Fruit fly (Drosophila melanogaster) whole organism, embryonic: ENCODE results near the gene Ir68b.

ENCODE experiments used
- Abd-B ChIP-seq: fragments of 200-800 bp; sonication (Bioruptor generic); optimal IDR thresholded peaks from 2 replicates; lab custom pipeline; 2018; ENCODE audit warnings: missing biosample characterization, mild to moderate bottlenecking, missing genetic modification characterization, moderate library complexity
- BEAF-32 ChIP-seq: fragments of 200-800 bp; sonication (Bioruptor generic); optimal IDR thresholded peaks from 3 replicates; lab custom pipeline; 2017; ENCODE audit warnings: missing biosample characterization, missing genetic modification characterization, mild to moderate bottlenecking, moderate library complexity, missing genetic modification reagents
- Bgb ChIP-seq: fragments of 200-800 bp; sonication (Bioruptor generic); IDR thresholded peaks from 2 replicates; pipeline ENCODE4 v1.3.6; 2022; ENCODE audit warnings: missing biosample characterization, missing genetic modification characterization; ENCODE audit not compliant: partially characterized antibody
- BtbVII ChIP-seq: fragments of 200-800 bp; sonication (Bioruptor generic); optimal IDR thresholded peaks from 3 replicates; lab custom pipeline; 2017; ENCODE audit warnings: missing biosample characterization, mild to moderate bottlenecking, missing genetic modification characterization
- CG1024 ChIP-seq: fragments of 200-800 bp; sonication (Bioruptor generic); IDR thresholded peaks from 2 replicates; pipeline ENCODE4 v1.3.6; 2022; ENCODE audit warnings: missing biosample characterization, missing genetic modification characterization
- CG10979 ChIP-seq: fragments of 200-800 bp; sonication (Bioruptor generic); optimal IDR thresholded peaks from 2 replicates; lab custom pipeline; 2018; ENCODE audit warnings: missing biosample characterization, mild to moderate bottlenecking, missing genetic modification characterization, moderate library complexity
- CG11723 ChIP-seq: fragments of 200-800 bp; sonication (Bioruptor generic); optimal IDR thresholded peaks from 2 replicates; lab custom pipeline; 2017; ENCODE audit warnings: missing biosample characterization, mild to moderate bottlenecking, missing genetic modification characterization
- CG12744 ChIP-seq: fragments of 200-800 bp; sonication (Bioruptor generic); optimal IDR thresholded peaks from 2 replicates; lab custom pipeline; 2016; ENCODE audit warnings: missing biosample characterization, missing genetic modification characterization
- CG13287 ChIP-seq: fragments of 200-800 bp; sonication (Bioruptor generic); IDR thresholded peaks from 2 replicates; pipeline ENCODE4 v1.3.6; 2022; ENCODE audit warnings: missing biosample characterization, missing genetic modification characterization; ENCODE audit not compliant: partially characterized antibody
- CG1529 ChIP-seq: fragments of 200-800 bp; sonication (Bioruptor generic); optimal IDR thresholded peaks from 3 replicates; lab custom pipeline; 2018; ENCODE audit warnings: missing biosample characterization, missing genetic modification characterization
- CG17186 ChIP-seq: fragments of 200-800 bp; sonication (Bioruptor generic); optimal IDR thresholded peaks from 3 replicates; lab custom pipeline; 2017; ENCODE audit warnings: missing biosample characterization, missing genetic modification reagents, missing genetic modification characterization
- CG17385 ChIP-seq: fragments of 200-800 bp; sonication (Bioruptor generic); optimal IDR thresholded peaks from 3 replicates; lab custom pipeline; 2018; ENCODE audit warnings: missing biosample characterization, mild to moderate bottlenecking, missing genetic modification characterization
- CG17568 ChIP-seq: fragments of 200-800 bp; sonication (Bioruptor generic); optimal IDR thresholded peaks from 2 replicates; lab custom pipeline; 2018; ENCODE audit warnings: missing biosample characterization, mild to moderate bottlenecking, missing genetic modification characterization, moderate library complexity
- CG17612 ChIP-seq: fragments of 200-800 bp; sonication (Bioruptor generic); IDR thresholded peaks from 2 replicates; pipeline ENCODE4 v1.3.6; 2022; ENCODE audit warnings: missing biosample characterization, missing genetic modification characterization
- CG2202 ChIP-seq: fragments of 200-800 bp; sonication (Bioruptor generic); optimal IDR thresholded peaks from 2 replicates; lab custom pipeline; 2018; ENCODE audit warnings: missing biosample characterization, mild to moderate bottlenecking, missing genetic modification characterization
- CG3065 ChIP-seq: fragments of 200-800 bp; sonication (Bioruptor generic); optimal IDR thresholded peaks from 2 replicates; lab custom pipeline; 2016; ENCODE audit warnings: missing biosample characterization, missing genetic modification characterization
- CG31388 ChIP-seq: fragments of 200-800 bp; sonication (Bioruptor generic); optimal IDR thresholded peaks from 2 replicates; lab custom pipeline; 2016; ENCODE audit warnings: missing biosample characterization, missing genetic modification characterization
- CG32772 ChIP-seq: fragments of 200-800 bp; sonication (Bioruptor generic); IDR thresholded peaks from 2 replicates; pipeline ENCODE4 v1.3.6; 2022; ENCODE audit warnings: missing biosample characterization, missing genetic modification characterization
- CG3838 ChIP-seq: fragments of 200-800 bp; sonication (Bioruptor generic); optimal IDR thresholded peaks from 3 replicates; lab custom pipeline; 2016; ENCODE audit warnings: missing biosample characterization, missing genetic modification characterization
- CG3847 ChIP-seq: fragments of 200-800 bp; sonication (Bioruptor generic); IDR thresholded peaks from 2 replicates; pipeline ENCODE4 v1.3.6; 2022; ENCODE audit warnings: missing biosample characterization, missing genetic modification characterization
- CG4404 ChIP-seq: fragments of 200-800 bp; sonication (Bioruptor generic); IDR thresholded peaks from 2 replicates; pipeline ENCODE4 v1.3.6; 2022; ENCODE audit warnings: missing biosample characterization, missing genetic modification characterization
- CG6689 ChIP-seq: fragments of 200-800 bp; sonication (Bioruptor generic); IDR thresholded peaks from 2 replicates; pipeline ENCODE4 v1.3.6; 2022; ENCODE audit warnings: missing biosample characterization, missing genetic modification characterization
- CG6791 ChIP-seq: fragments of 200-800 bp; sonication (Bioruptor generic); IDR thresholded peaks from 3 replicates; pipeline ENCODE4 v1.3.6; 2022; ENCODE audit warnings: missing biosample characterization, missing genetic modification characterization; ENCODE audit not compliant: partially characterized antibody
- CG8089 ChIP-seq: fragments of 200-800 bp; sonication (Bioruptor generic); optimal IDR thresholded peaks from 3 replicates; lab custom pipeline; 2016; ENCODE audit warnings: missing biosample characterization, missing genetic modification characterization
- CG8359 ChIP-seq: fragments of 200-800 bp; sonication (Bioruptor generic); optimal IDR thresholded peaks from 2 replicates; lab custom pipeline; 2017; ENCODE audit warnings: missing biosample characterization, mild to moderate bottlenecking, missing genetic modification characterization, borderline replicate concordance
- CG8478 ChIP-seq: fragments of >200 bp; optimal IDR thresholded peaks from 2 replicates; lab custom pipeline; 2018
- CG9437 ChIP-seq: fragments of 200-800 bp; sonication (Bioruptor generic); optimal IDR thresholded peaks from 2 replicates; lab custom pipeline; 2018; ENCODE audit warnings: missing biosample characterization, mild to moderate bottlenecking, missing genetic modification characterization
- Doc2 ChIP-seq: fragments of 200-800 bp; sonication (Bioruptor generic); IDR thresholded peaks from 2 replicates; pipeline ENCODE4 v1.3.6; 2022; ENCODE audit warnings: missing biosample characterization, missing genetic modification characterization
- Dref ChIP-seq: fragments of 200-800 bp; sonication (Bioruptor generic); IDR thresholded peaks from 2 replicates; pipeline ENCODE4 v1.3.6; 2022; ENCODE audit warnings: missing biosample characterization, missing genetic modification characterization
- Hand ChIP-seq: fragments of 200-800 bp; sonication (Bioruptor generic); optimal IDR thresholded peaks from 2 replicates; lab custom pipeline; 2017; ENCODE audit warnings: mild to moderate bottlenecking, missing biosample characterization, missing genetic modification reagents, missing genetic modification characterization
- Hr3 ChIP-seq: fragments of 200-800 bp; sonication (Bioruptor generic); optimal IDR thresholded peaks from 3 replicates; lab custom pipeline; 2016; ENCODE audit warnings: missing biosample characterization, missing genetic modification characterization
- Meics ChIP-seq: fragments of 200-800 bp; sonication (Bioruptor generic); optimal IDR thresholded peaks from 2 replicates; lab custom pipeline; 2017; ENCODE audit warnings: missing biosample characterization, mild to moderate bottlenecking, missing genetic modification characterization
- Pdp1 ChIP-seq, 2 experiments: fragments of 200-800 bp; sonication (Bioruptor generic); optimal IDR thresholded peaks; 3 replicates each; lab custom pipeline; 2016; ENCODE audit warnings: missing biosample characterization in 2 of 2, missing genetic modification characterization in 2 of 2, mild to moderate bottlenecking in 1 of 2, moderate library complexity in 1 of 2
- Vsx1 ChIP-seq: fragments of 200-800 bp; sonication (Bioruptor generic); optimal IDR thresholded peaks from 2 replicates; lab custom pipeline; 2017; ENCODE audit warnings: missing biosample characterization, mild to moderate bottlenecking, missing genetic modification characterization, missing genetic modification reagents
- ap ChIP-seq: fragments of 200-800 bp; sonication (Bioruptor generic); IDR thresholded peaks from 2 replicates; pipeline ENCODE4 v1.3.6; 2022; ENCODE audit warnings: missing biosample characterization, missing genetic modification characterization
- ara ChIP-seq: fragments of 200-800 bp; sonication (Bioruptor generic); IDR thresholded peaks from 2 replicates; pipeline ENCODE4 v1.3.6; 2022; ENCODE audit warnings: missing biosample characterization, missing genetic modification characterization
- az2 ChIP-seq: fragments of 200-800 bp; sonication (Bioruptor generic); optimal IDR thresholded peaks from 3 replicates; lab custom pipeline; 2016; ENCODE audit warnings: missing biosample characterization, missing genetic modification characterization
- bsh ChIP-seq, 2 experiments: fragments of 200-800 bp; sonication (Bioruptor generic); optimal IDR thresholded peaks; 2 replicates each; lab custom pipeline; 2017 to 2018; ENCODE audit warnings: mild to moderate bottlenecking in 2 of 2, missing biosample characterization in 2 of 2, missing genetic modification characterization in 2 of 2, moderate library complexity in 1 of 2
- cas ChIP-seq: fragments of 200-800 bp; sonication (Bioruptor generic); IDR thresholded peaks from 2 replicates; pipeline ENCODE4 v1.3.6; 2022; ENCODE audit warnings: missing biosample characterization, missing genetic modification characterization
- corto ChIP-seq: fragments of 200-800 bp; sonication (Bioruptor generic); optimal IDR thresholded peaks from 2 replicates; lab custom pipeline; 2016; ENCODE audit warnings: missing biosample characterization, mild to moderate bottlenecking, missing genetic modification characterization, moderate library complexity
- cwo ChIP-seq: fragments of 200-800 bp; sonication (Bioruptor generic); optimal IDR thresholded peaks from 3 replicates; lab custom pipeline; 2017; ENCODE audit warnings: missing biosample characterization, missing genetic modification characterization, mild to moderate bottlenecking, moderate library complexity, missing genetic modification reagents
- fd102C ChIP-seq: fragments of 200-800 bp; sonication (Bioruptor generic); optimal IDR thresholded peaks from 2 replicates; lab custom pipeline; 2018; ENCODE audit warnings: missing biosample characterization, mild to moderate bottlenecking, missing genetic modification characterization, moderate library complexity
- scrt ChIP-seq: fragments of 200-800 bp; sonication (Bioruptor generic); optimal IDR thresholded peaks from 2 replicates; lab custom pipeline; 2018; ENCODE audit warnings: missing biosample characterization, mild to moderate bottlenecking, missing genetic modification characterization, moderate library complexity
- shn ChIP-seq: fragments of 200-800 bp; sonication (Bioruptor generic); optimal IDR thresholded peaks from 3 replicates; lab custom pipeline; 2016; ENCODE audit warnings: missing biosample characterization, missing genetic modification characterization
- sr ChIP-seq: fragments of 200-800 bp; sonication (Bioruptor generic); IDR thresholded peaks from 3 replicates; pipeline ENCODE4 v1.3.6; 2022; ENCODE audit warnings: missing biosample characterization, missing genetic modification characterization
- tup ChIP-seq: fragments of 200-800 bp; sonication (Bioruptor generic); optimal IDR thresholded peaks from 2 replicates; lab custom pipeline; 2016; ENCODE audit warnings: missing biosample characterization, mild to moderate bottlenecking, missing genetic modification characterization, moderate library complexity
- vnd ChIP-seq: fragments of 200-800 bp; sonication (Bioruptor generic); IDR thresholded peaks from 3 replicates; pipeline ENCODE4 v1.3.6; 2022; ENCODE audit warnings: missing biosample characterization, missing genetic modification characterization; ENCODE audit not compliant: partially characterized antibody
- zfh1 ChIP-seq: fragments of 200-800 bp; sonication (Bioruptor generic); IDR thresholded peaks from 3 replicates; pipeline ENCODE4 v1.3.6; 2022; ENCODE audit warnings: missing biosample characterization, missing genetic modification characterization

The Ir68b gene

dm6 chr3L:12145709-12146694 is 18.8 kb upstream of the Ir68b start, which contains the start of the genes eIF3l and Nrx-IV (continued):
- TF ChIP-seq CG17186 (GFP tag; lab: Kevin White, UChicago) (no peak), cwo (GFP tag; lab: Kevin White, UChicago) (no peak), CG4404 (GFP tag; lab: Robert Waterston, UW) (no peak), BEAF-32 (GFP tag; lab: Kevin White, UChicago) (peak; percentile 88), Meics (no peak), CG31388 (GFP tag; lab: Kevin White, UChicago) (no peak), CG3065 (GFP tag; lab: Kevin White, UChicago) (no peak), CG13287 (GFP tag; lab: Robert Waterston, UW) (peak; percentile 72), Dref (GFP tag; lab: Robert Waterston, UW) (peak; percentile 63), CG10979 (tag; lab: Kevin White, UChicago) (no peak), ara (GFP tag; lab: Robert Waterston, UW) (no peak), CG3847 (GFP tag; lab: Robert Waterston, UW) (no peak), CG8089 (GFP tag; lab: Kevin White, UChicago) (no peak), CG9437 (GFP tag; lab: Kevin White, UChicago) (peak; percentile 30), Abd-B (no peak), ap (no peak), CG32772 (GFP tag; lab: Robert Waterston, UW) (no peak), CG8478 (lab: Kevin White, UChicago) (no peak), cas (GFP tag; lab: Robert Waterston, UW) (no peak), shn (GFP tag; lab: Kevin White, UChicago) (no peak), zfh1 (GFP tag; lab: Robert Waterston, UW) (0 out of 3 replicates have a peak, but pooled peaks have one; percentile 13), Hand (no peak), BtbVII (GFP tag; lab: Kevin White, UChicago) (no peak), CG1529 (GFP tag; lab: Kevin White, UChicago) (no peak), vnd (GFP tag; lab: Robert Waterston, UW) (peak; percentile 64; the same call in 1 of the 3 replicates), scrt (GFP tag; lab: Kevin White, UChicago) (no peak), CG17568 (no peak), Bgb (peak; percentile 40; the same call in 1 of the 2 replicates), CG12744 (GFP tag; lab: Kevin White, UChicago) (no peak), Pdp1 (GFP tag; optimal IDR thresholded peaks at IDR 0.05; lab: Kevin White, UChicago) (no peak), CG11723 (no peak), CG17385 (no peak), Doc2 (GFP tag; lab: Robert Waterston, UW) (no peak), az2 (GFP tag; lab: Kevin White, UChicago) (no peak), CG2202 (tag; lab: Kevin White, UChicago) (no peak), CG6689 (no peak), CG17612 (GFP tag; lab: Robert Waterston, UW) (no peak), Vsx1 (no peak), CG8359 (GFP tag; lab: Kevin White, UChicago) (no peak), bsh (GFP tag; optimal IDR thresholded peaks at IDR 0.05; lab: Kevin White, UChicago) (no peak), CG1024 (GFP tag; lab: Robert Waterston, UW) (no peak), CG3838 (no peak), sr (GFP tag; lab: Robert Waterston, UW) (no peak), fd102C (GFP tag; lab: Kevin White, UChicago) (no peak), CG6791 (peak; percentile 56), corto (GFP tag; lab: Kevin White, UChicago) (no peak), Hr3 (no peak), tup (no peak)
